Worm (Caenorhabditis elegans) whole organism, L1 larva: ENCODE results near the gene asah-2.

Experiments
- aha-1 ChIP-seq: fragments of 150-350 bp; optimal IDR thresholded peaks from 2 replicates; lab custom pipeline; 2014; ENCODE audit warnings: missing biosample characterization, missing genetic modification characterization
- snpc-4 ChIP-seq: fragments of 150-350 bp; optimal IDR thresholded peaks from 2 replicates; lab custom pipeline; 2014; ENCODE audit warnings: missing biosample characterization, missing genetic modification characterization

ce11 chrII:10168905-10169782 lies 29.8 kb downstream of the asah-2 start, which contains the start of gene daf-19:
- TF ChIP-seq aha-1 (tag; lab: Kevin White, UChicago) (no peak), snpc-4 (tag; lab: Kevin White, UChicago) (no peak)
